Fruit fly (Drosophila melanogaster) whole organism, embryonic: Measurements from ENCODE around the gene CG42542.

ENCODE experiments used
- BEAF-32 ChIP-seq: fragments of 200-800 bp; sonication (Bioruptor generic); optimal IDR thresholded peaks from 3 replicates; lab custom pipeline; 2017; ENCODE audit warnings: missing biosample characterization, missing genetic modification characterization, mild to moderate bottlenecking, moderate library complexity, missing genetic modification reagents
- Bgb ChIP-seq: fragments of 200-800 bp; sonication (Bioruptor generic); IDR thresholded peaks from 2 replicates; pipeline ENCODE4 v1.3.6; 2022; ENCODE audit warnings: missing biosample characterization, missing genetic modification characterization; ENCODE audit not compliant: partially characterized antibody
- C15 ChIP-seq: fragments of 200-800 bp; sonication (Bioruptor generic); IDR thresholded peaks from 3 replicates; pipeline ENCODE4 v1.3.6; 2022; ENCODE audit warnings: missing biosample characterization, missing genetic modification characterization
- CG10267 ChIP-seq: fragments of 200-800 bp; sonication (Bioruptor generic); optimal IDR thresholded peaks from 2 replicates; lab custom pipeline; 2018; ENCODE audit warnings: missing biosample characterization, mild to moderate bottlenecking, missing genetic modification characterization, moderate library complexity
- CG10366 ChIP-seq: fragments of 200-800 bp; sonication (Bioruptor generic); IDR thresholded peaks from 2 replicates; pipeline ENCODE4 v1.3.6; 2022; ENCODE audit warnings: missing biosample characterization, missing genetic modification characterization
- CG10462 ChIP-seq: fragments of 200-800 bp; sonication (Bioruptor generic); optimal IDR thresholded peaks from 2 replicates; lab custom pipeline; 2016; ENCODE audit warnings: missing biosample characterization, missing genetic modification characterization
- CG11247 ChIP-seq: fragments of 200-800 bp; sonication (Bioruptor generic); IDR thresholded peaks from 2 replicates; pipeline ENCODE4 v1.3.6; 2022; ENCODE audit warnings: missing biosample characterization, missing genetic modification characterization
- CG11723 ChIP-seq: fragments of 200-800 bp; sonication (Bioruptor generic); optimal IDR thresholded peaks from 2 replicates; lab custom pipeline; 2017; ENCODE audit warnings: missing biosample characterization, mild to moderate bottlenecking, missing genetic modification characterization
- CG12391 ChIP-seq: fragments of 200-800 bp; sonication (Bioruptor generic); optimal IDR thresholded peaks from 3 replicates; lab custom pipeline; 2018; ENCODE audit warnings: missing biosample characterization, mild to moderate bottlenecking, missing genetic modification characterization, moderate library complexity
- CG15514 ChIP-seq: fragments of 200-800 bp; sonication (Bioruptor generic); optimal IDR thresholded peaks from 3 replicates; lab custom pipeline; 2017; ENCODE audit warnings: missing biosample characterization, missing genetic modification characterization, mild to moderate bottlenecking, moderate library complexity, missing genetic modification reagents
- CG15601 ChIP-seq: fragments of 200-800 bp; sonication (Bioruptor generic); optimal IDR thresholded peaks from 3 replicates; lab custom pipeline; 2019; ENCODE audit warnings: missing biosample characterization, mild to moderate bottlenecking, missing genetic modification characterization, moderate library complexity
- CG17912 ChIP-seq: fragments of 200-800 bp; sonication (Bioruptor generic); optimal IDR thresholded peaks from 2 replicates; lab custom pipeline; 2018; ENCODE audit warnings: missing biosample characterization, mild to moderate bottlenecking, missing genetic modification characterization
- CG2116 ChIP-seq: fragments of 200-800 bp; sonication (Bioruptor generic); optimal IDR thresholded peaks from 3 replicates; lab custom pipeline; 2018; ENCODE audit warnings: missing biosample characterization, mild to moderate bottlenecking, missing genetic modification characterization
- CG2712 ChIP-seq: fragments of 200-800 bp; optimal IDR thresholded peaks from 3 replicates; lab custom pipeline; 2019; ENCODE audit warnings: missing biosample characterization, mild to moderate bottlenecking, missing genetic modification characterization, moderate library complexity
- CG33213 ChIP-seq: fragments of 200-800 bp; sonication (Bioruptor generic); optimal IDR thresholded peaks from 3 replicates; lab custom pipeline; 2016; ENCODE audit warnings: missing biosample characterization, missing genetic modification characterization
- CG3407 ChIP-seq: fragments of 200-800 bp; sonication (Bioruptor generic); optimal IDR thresholded peaks from 2 replicates; lab custom pipeline; 2018; ENCODE audit warnings: missing biosample characterization, mild to moderate bottlenecking, missing genetic modification characterization
- CG3726 ChIP-seq: fragments of 200-800 bp; sonication (Bioruptor generic); IDR thresholded peaks from 3 replicates; pipeline ENCODE4, ENCODE4 v1.3.6; 2022; ENCODE audit warnings: missing biosample characterization, missing genetic modification characterization
- CG6813 ChIP-seq: fragments of 200-800 bp; sonication (Bioruptor generic); optimal IDR thresholded peaks from 2 replicates; lab custom pipeline; 2017; ENCODE audit warnings: missing biosample characterization, missing genetic modification characterization, mild to moderate bottlenecking, moderate library complexity, missing genetic modification reagents
- CG7271 ChIP-seq: fragments of 200-800 bp; sonication (Bioruptor generic); optimal IDR thresholded peaks from 2 replicates; lab custom pipeline; 2018; ENCODE audit warnings: missing biosample characterization, mild to moderate bottlenecking, missing genetic modification characterization, moderate library complexity
- CG7357 ChIP-seq: fragments of 200-800 bp; sonication (Bioruptor generic); IDR thresholded peaks from 3 replicates; pipeline ENCODE4 v1.3.6; 2022; ENCODE audit warnings: missing biosample characterization, missing genetic modification characterization
- CG7839 ChIP-seq: fragments of 200-800 bp; sonication (Bioruptor generic); optimal IDR thresholded peaks from 3 replicates; lab custom pipeline; 2018; ENCODE audit warnings: missing biosample characterization, mild to moderate bottlenecking, missing genetic modification characterization, moderate library complexity
- CG7928 ChIP-seq: fragments of 200-800 bp; sonication (Bioruptor generic); optimal IDR thresholded peaks from 2 replicates; lab custom pipeline; 2017; ENCODE audit warnings: missing biosample characterization, mild to moderate bottlenecking, missing genetic modification characterization
- CG8388 ChIP-seq: fragments of 200-800 bp; sonication (Bioruptor generic); optimal IDR thresholded peaks from 2 replicates; lab custom pipeline; 2019; ENCODE audit warnings: missing biosample characterization, mild to moderate bottlenecking, missing genetic modification characterization, moderate library complexity
- CTCF ChIP-seq: fragments of 200-800 bp; sonication (Bioruptor generic); optimal IDR thresholded peaks from 2 replicates; lab custom pipeline; 2017; ENCODE audit warnings: missing biosample characterization, mild to moderate bottlenecking, missing genetic modification characterization, moderate library complexity
- CoRest ChIP-seq: fragments of 200-800 bp; sonication (Bioruptor generic); optimal IDR thresholded peaks from 3 replicates; lab custom pipeline; 2018; ENCODE audit warnings: missing biosample characterization, mild to moderate bottlenecking, missing genetic modification characterization, moderate library complexity
- D ChIP-seq, 2 experiments: fragments of 200-800 bp in 1 of 2; fragments of >200 bp in 1 of 2; sonication (Bioruptor generic) in 1 of 2; optimal IDR thresholded peaks; 2 replicates in 1 of 2; 3 replicates in 1 of 2; lab custom pipeline; 2017; ENCODE audit warnings: mild to moderate bottlenecking in 1 of 2, missing biosample characterization in 1 of 2, missing genetic modification characterization in 1 of 2, missing genetic modification reagents in 1 of 2
- Dip3 ChIP-seq: fragments of 200-800 bp; sonication (Bioruptor generic); optimal IDR thresholded peaks from 3 replicates; lab custom pipeline; 2016; ENCODE audit warnings: missing biosample characterization, missing genetic modification characterization
- Dp ChIP-seq: fragments of 200-800 bp; sonication (Bioruptor generic); optimal IDR thresholded peaks from 2 replicates; lab custom pipeline; 2018; ENCODE audit warnings: missing biosample characterization, mild to moderate bottlenecking, missing genetic modification characterization, moderate library complexity
- Ets97D ChIP-seq: fragments of 200-800 bp; sonication (Bioruptor generic); optimal IDR thresholded peaks from 3 replicates; lab custom pipeline; 2016; ENCODE audit warnings: missing biosample characterization, missing genetic modification characterization
- Lhr ChIP-seq: fragments of 200-800 bp; sonication (Bioruptor generic); optimal IDR thresholded peaks from 3 replicates; lab custom pipeline; 2017; ENCODE audit warnings: mild to moderate bottlenecking, missing biosample characterization, missing genetic modification reagents, missing genetic modification characterization
- MESR4 ChIP-seq: fragments of 200-800 bp; sonication (Bioruptor generic); optimal IDR thresholded peaks from 2 replicates; lab custom pipeline; 2018; ENCODE audit warnings: missing biosample characterization, mild to moderate bottlenecking, missing genetic modification characterization, moderate library complexity
- aop ChIP-seq: fragments of 200-800 bp; sonication (Bioruptor generic); IDR thresholded peaks from 2 replicates; pipeline ENCODE4 v1.3.6; 2022; ENCODE audit warnings: missing biosample characterization, missing genetic modification characterization
- ash1 ChIP-seq: fragments of 200-800 bp; sonication (Bioruptor generic); optimal IDR thresholded peaks from 2 replicates; lab custom pipeline; 2018; ENCODE audit warnings: missing biosample characterization, mild to moderate bottlenecking, missing genetic modification characterization
- br ChIP-seq: fragments of >200 bp; optimal IDR thresholded peaks from 2 replicates; lab custom pipeline; 2017
- inv ChIP-seq: fragments of 200-800 bp; sonication (Bioruptor generic); IDR thresholded peaks from 2 replicates; pipeline ENCODE4 v1.3.6; 2022; ENCODE audit warnings: missing biosample characterization, missing genetic modification characterization; ENCODE audit not compliant: partially characterized antibody
- jing ChIP-seq: fragments of 200-800 bp; sonication (Bioruptor generic); optimal IDR thresholded peaks from 2 replicates; lab custom pipeline; 2018; ENCODE audit warnings: missing biosample characterization, mild to moderate bottlenecking, missing genetic modification characterization
- ken ChIP-seq: fragments of 200-800 bp; sonication (Bioruptor generic); IDR thresholded peaks from 3 replicates; pipeline ENCODE4 v1.3.6; 2022; ENCODE audit warnings: missing biosample characterization, missing genetic modification characterization
- knrl ChIP-seq: fragments of 200-800 bp; sonication (Bioruptor generic); IDR thresholded peaks from 3 replicates; pipeline ENCODE4 v1.3.6; 2022; ENCODE audit warnings: missing biosample characterization, missing genetic modification characterization; ENCODE audit not compliant: partially characterized antibody
- maf-S ChIP-seq: fragments of 200-800 bp; sonication (Bioruptor generic); optimal IDR thresholded peaks from 2 replicates; lab custom pipeline; 2016; ENCODE audit warnings: missing biosample characterization, missing genetic modification characterization
- pan ChIP-seq, 4 experiments: fragments of >200 bp in 3 of 4; fragments of 200-800 bp in 1 of 4; sonication (Bioruptor generic) in 1 of 4; optimal IDR thresholded peaks in 3 of 4; IDR thresholded peaks in 1 of 4; 2 replicates each; pipeline versions ENCODE4 v1.3.6 to Lab custom; 2017 to 2022; ENCODE audit warnings: missing biosample characterization in 2 of 4, missing genetic modification characterization in 2 of 4, mixed read lengths in 1 of 4
- prd ChIP-seq, 3 experiments: fragments of >200 bp in 2 of 3; fragments of 200-800 bp in 1 of 3; sonication (Bioruptor generic) in 1 of 3; optimal IDR thresholded peaks in 2 of 3; IDR thresholded peaks in 1 of 3; 2 replicates in 2 of 3; 3 replicates in 1 of 3; pipeline versions ENCODE4 v1.3.6 to Lab custom; 2017 to 2022; ENCODE audit warnings: missing biosample characterization in 1 of 3, missing genetic modification characterization in 1 of 3
- psq ChIP-seq: fragments of 200-800 bp; sonication (Bioruptor generic); optimal IDR thresholded peaks from 2 replicates; lab custom pipeline; 2017; ENCODE audit warnings: missing biosample characterization, missing genetic modification characterization
- pzg ChIP-seq: fragments of 200-800 bp; sonication (Bioruptor generic); optimal IDR thresholded peaks from 3 replicates; lab custom pipeline; 2018; ENCODE audit warnings: missing biosample characterization, mild to moderate bottlenecking, missing genetic modification characterization, moderate library complexity
- sd ChIP-seq: fragments of 200-800 bp; sonication (Bioruptor generic); optimal IDR thresholded peaks from 3 replicates; lab custom pipeline; 2018; ENCODE audit warnings: missing biosample characterization, mild to moderate bottlenecking, missing genetic modification characterization, moderate library complexity
- sna ChIP-seq: fragments of 200-800 bp; sonication (Bioruptor generic); IDR thresholded peaks from 2 replicates; pipeline ENCODE4 v1.3.6; 2022; ENCODE audit warnings: missing biosample characterization, missing genetic modification characterization; ENCODE audit not compliant: partially characterized antibody
- trem ChIP-seq: fragments of 200-800 bp; optimal IDR thresholded peaks from 3 replicates; lab custom pipeline; 2019; ENCODE audit warnings: missing biosample characterization, mild to moderate bottlenecking, missing genetic modification characterization, moderate library complexity
- vvl ChIP-seq: fragments of 200-800 bp; sonication (Bioruptor generic); IDR thresholded peaks from 2 replicates; pipeline ENCODE4 v1.3.6; 2022; ENCODE audit warnings: missing biosample characterization, missing genetic modification characterization
- zen ChIP-seq: fragments of 200-800 bp; sonication (Bioruptor generic); optimal IDR thresholded peaks from 3 replicates; lab custom pipeline; 2018; ENCODE audit warnings: missing biosample characterization, mild to moderate bottlenecking, missing genetic modification characterization, moderate library complexity
- zfh2 ChIP-seq: fragments of 200-800 bp; sonication (Bioruptor generic); optimal IDR thresholded peaks from 2 replicates; lab custom pipeline; 2016; ENCODE audit warnings: missing biosample characterization, missing genetic modification characterization

Gene CG42542

DNA sequence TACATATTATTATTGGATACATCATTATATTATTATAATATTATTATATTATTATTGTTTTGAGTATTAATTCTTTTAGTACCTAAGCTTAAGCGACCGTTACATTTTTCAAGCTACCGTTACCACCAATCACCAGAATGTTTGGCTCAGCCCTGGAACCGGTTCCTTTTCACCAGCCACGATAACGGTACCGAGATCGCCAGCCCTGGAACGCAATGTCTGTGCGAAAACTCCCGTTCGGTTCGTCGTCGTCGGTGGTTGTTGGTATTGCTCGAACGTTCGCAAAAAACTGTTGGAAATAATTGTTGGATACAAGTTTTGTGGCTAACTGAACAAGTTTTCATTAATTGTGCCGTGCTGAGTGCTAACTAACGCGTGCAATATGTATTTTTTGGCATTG is 53.3 kb downstream of the CG42542 start, which contains the start of gene CG42404 (continued):
- TF ChIP-seq CG2116 (GFP tag; lab: Kevin White, UChicago): peak; percentile 15
- no peak for TF ChIP-seq CG6813 (GFP tag; lab: Kevin White, UChicago)
- TF ChIP-seq trem (tag; lab: Kevin White, UChicago): peak; percentile 17
- peak; percentile 16 for TF ChIP-seq CG8388 (GFP tag; lab: Kevin White, UChicago)
- TF ChIP-seq maf-S (GFP tag; lab: Kevin White, UChicago): no peak
- TF ChIP-seq inv (GFP tag; lab: Robert Waterston, UW): no peak
- no peak for TF ChIP-seq ash1 (GFP tag; lab: Kevin White, UChicago)
- peak; percentile 45 for TF ChIP-seq D (optimal IDR thresholded peaks at IDR 0.05; lab: Kevin White, UChicago)
- no peak for TF ChIP-seq D (GFP tag; optimal IDR thresholded peaks at IDR 0.05; lab: Kevin White, UChicago)
- TF ChIP-seq Dp (GFP tag; lab: Kevin White, UChicago): peak; percentile 6
- TF ChIP-seq Bgb (GFP tag; lab: Robert Waterston, UW): no peak
- TF ChIP-seq jing (GFP tag; lab: Kevin White, UChicago): no peak
- peak; percentile 51 for TF ChIP-seq pzg (GFP tag; lab: Kevin White, UChicago)
- peak; percentile 22 for TF ChIP-seq CoRest
- TF ChIP-seq MESR4 (GFP tag; lab: Kevin White, UChicago): peak; percentile 7
- no peak for TF ChIP-seq CG3726 (GFP tag; lab: Robert Waterston, UW)
- peak; percentile 68 for TF ChIP-seq CG10462 (GFP tag; lab: Kevin White, UChicago)
- TF ChIP-seq Dip3 (GFP tag; lab: Kevin White, UChicago): no peak
- no peak for TF ChIP-seq zen (tag; lab: Kevin White, UChicago)
- TF ChIP-seq pan (optimal IDR thresholded peaks at IDR 0.05; lab: Kevin White, UChicago): no peak
- no peak for TF ChIP-seq pan (GFP tag; optimal IDR thresholded peaks at IDR 0.05 in 1 of 2, IDR thresholded peaks at IDR 0.05 in 1 of 2)
- TF ChIP-seq CG7839 (tag; lab: Kevin White, UChicago): no peak
- TF ChIP-seq BEAF-32 (GFP tag; lab: Kevin White, UChicago): peak; percentile 4
- no peak for TF ChIP-seq zfh2 (GFP tag; lab: Kevin White, UChicago)
- no peak for TF ChIP-seq ken
- no peak for TF ChIP-seq CG33213 (GFP tag; lab: Kevin White, UChicago)
- TF ChIP-seq vvl (GFP tag; lab: Robert Waterston, UW): no peak
- no peak for TF ChIP-seq psq
- no peak for TF ChIP-seq CTCF (GFP tag; lab: Kevin White, UChicago)
- TF ChIP-seq br (lab: Kevin White, UChicago): no peak
- no peak for TF ChIP-seq CG15601 (tag; lab: Kevin White, UChicago)
- peak; percentile 5 for TF ChIP-seq Ets97D (GFP tag; lab: Kevin White, UChicago)
- TF ChIP-seq CG7271: no peak
- TF ChIP-seq CG17912: no peak
- TF ChIP-seq CG12391 (tag; lab: Kevin White, UChicago): peak; percentile 21
- no peak for TF ChIP-seq prd (optimal IDR thresholded peaks at IDR 0.05; lab: Kevin White, UChicago)
- no peak for TF ChIP-seq prd (GFP tag; IDR thresholded peaks at IDR 0.05; lab: Robert Waterston, UW)
- no peak for TF ChIP-seq C15
- peak; percentile 5 for TF ChIP-seq CG10267 (tag; lab: Kevin White, UChicago)
- no peak for TF ChIP-seq CG11723
- TF ChIP-seq CG7928 (GFP tag; lab: Kevin White, UChicago): peak; percentile 92
- TF ChIP-seq knrl (GFP tag; lab: Robert Waterston, UW): no peak
- TF ChIP-seq aop (GFP tag; lab: Robert Waterston, UW): no peak
- TF ChIP-seq CG2712 (tag; lab: Kevin White, UChicago): peak; percentile 7
- no peak for TF ChIP-seq CG11247 (GFP tag; lab: Robert Waterston, UW)
- TF ChIP-seq CG15514 (GFP tag; lab: Kevin White, UChicago): peak; percentile 99
- peak; percentile 4 for TF ChIP-seq Lhr (GFP tag; lab: Kevin White, UChicago)
- TF ChIP-seq CG3407: no peak
- no peak for TF ChIP-seq sna (GFP tag; lab: Robert Waterston, UW)
- TF ChIP-seq sd (tag; lab: Kevin White, UChicago): no peak
- no peak for TF ChIP-seq CG7357 (GFP tag; lab: Robert Waterston, UW)
- no peak for TF ChIP-seq CG10366 (GFP tag; lab: Robert Waterston, UW)
